Fruit fly (Drosophila melanogaster): ENCODE data around the gene Meltrin.

- TF ChIP-seq rgr (GFP tag; optimal IDR thresholded peaks at IDR 0.05) (no peak), lola (GFP tag; optimal IDR thresholded peaks at IDR 0.05) (no peak)
These were observed 17.2 kb upstream of the Meltrin start for dm6 chr3R:14714147-14714903.
